Worm (Caenorhabditis elegans): ENCODE data around the gene F16G10.2.
A peak's percentile ranks its signal among the peaks of the same experiment; 100 is the strongest.

Gene F16G10.2

DNA sequence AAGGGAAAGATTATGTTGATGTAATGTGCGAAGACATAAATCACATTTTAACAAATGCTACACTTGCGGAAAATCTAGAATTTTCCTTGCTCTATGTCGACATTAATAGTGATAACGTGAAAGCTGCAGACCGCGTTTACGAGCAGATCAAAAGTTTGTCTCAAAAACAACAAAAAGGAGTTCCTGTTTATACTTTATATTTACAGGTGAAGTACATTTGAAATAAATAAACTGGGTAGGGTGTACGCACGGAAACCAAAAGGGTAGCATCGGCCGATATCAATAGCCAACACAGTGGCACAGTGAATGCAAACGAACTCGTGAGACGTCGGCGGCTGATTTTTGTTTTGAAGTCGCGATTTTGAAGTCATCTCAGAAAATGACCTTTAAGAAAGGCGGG lies 47.4 kb downstream of the F16G10.2 start:
- TF ChIP-seq efl-1 (optimal IDR thresholded peaks at IDR 0.05) = no peak
- TF ChIP-seq efl-1 (GFP tag; optimal IDR thresholded peaks at IDR 0.05 in 1 of 2) = peak in 1 of 2 experiments; percentile 38
- no peak for TF ChIP-seq isw-1 (GFP tag; IDR thresholded peaks at IDR 0.05)

Data from whole organism, L1 larva.